Fruit fly (Drosophila melanogaster): ENCODE measurements around the gene nkd.

nkd gene

dm6 chr3L:19044589-19045298 is 505 bp downstream of the nkd start (continued):
- 0 out of 2 replicates have a peak, but pooled peaks have one; percentile 30 for TF ChIP-seq sna (GFP tag; IDR thresholded peaks at IDR 0.05; ENCODE audit: partially characterized antibody)
- TF ChIP-seq cad (GFP tag; optimal IDR thresholded peaks at IDR 0.05): peak; percentile 84
- peak; percentile 22 for TF ChIP-seq zen (tag; optimal IDR thresholded peaks at IDR 0.05)
- TF ChIP-seq CG15479 (GFP tag; optimal IDR thresholded peaks at IDR 0.05): peak; percentile 82

DNA sequence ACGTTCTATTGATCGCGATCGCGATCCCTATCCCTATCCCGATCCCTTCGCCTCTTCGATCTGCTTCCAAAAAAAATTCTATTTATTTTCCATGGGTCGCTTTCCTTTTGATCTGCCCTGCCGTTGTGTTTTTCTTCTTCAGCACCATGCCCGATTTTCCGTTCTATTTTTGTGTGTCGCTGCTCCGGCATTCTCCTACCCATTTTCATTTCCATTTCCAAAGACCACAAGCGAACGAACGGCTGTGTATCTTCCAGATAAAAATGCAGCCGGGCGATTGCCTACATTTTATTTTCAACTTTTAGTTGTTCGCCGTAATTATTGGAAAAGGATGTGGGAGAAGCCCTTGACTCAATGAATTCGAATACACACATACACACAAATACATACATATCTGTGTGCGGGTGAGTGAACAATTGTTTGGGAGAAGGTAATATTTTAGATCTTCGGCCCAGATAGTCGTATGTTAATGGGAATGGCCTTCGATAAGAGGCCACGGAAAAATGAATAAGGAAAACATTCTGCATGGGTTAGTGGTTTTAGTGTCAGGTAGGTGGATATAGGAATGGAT is 1.7 kb downstream of the nkd start:
- TF ChIP-seq grn (GFP tag; optimal IDR thresholded peaks at IDR 0.05) (peak; percentile 41), cg (GFP tag; optimal IDR thresholded peaks at IDR 0.05) (peak; percentile 71), tll (GFP tag; optimal IDR thresholded peaks at IDR 0.05) (peak in 1 of 2 experiments; percentile 91), zf30C (GFP tag; optimal IDR thresholded peaks at IDR 0.05) (peak; percentile 48), CG4854 (GFP tag; optimal IDR thresholded peaks at IDR 0.05) (no peak), zen (tag; optimal IDR thresholded peaks at IDR 0.05) (peak; percentile 77), pros (GFP tag; optimal IDR thresholded peaks at IDR 0.05) (peak; percentile 69), cato (GFP tag; optimal IDR thresholded peaks at IDR 0.05; ENCODE audit: borderline replicate concordance) (no peak), CG12769 (tag; optimal IDR thresholded peaks at IDR 0.05) (peak; percentile 48), Kr (GFP tag; optimal IDR thresholded peaks at IDR 0.05) (peak; percentile 35), eve (GFP tag; optimal IDR thresholded peaks at IDR 0.05) (peak in 1 of 2 experiments; percentile 63), D19A (tag; optimal IDR thresholded peaks at IDR 0.05) (peak; percentile 60), CG13624 (GFP tag; optimal IDR thresholded peaks at IDR 0.05) (no peak), grau (tag; optimal IDR thresholded peaks at IDR 0.05) (no peak), CG2199 (GFP tag; IDR thresholded peaks at IDR 0.05) (peak; percentile 94; the same call in 2 of the 3 replicates), CG4617 (GFP tag; optimal IDR thresholded peaks at IDR 0.05; ENCODE audit: borderline replicate concordance) (no peak), CG15479 (GFP tag; optimal IDR thresholded peaks at IDR 0.05) (peak; percentile 63), Stat92E (GFP tag; optimal IDR thresholded peaks at IDR 0.05) (peak in 1 of 3 experiments; percentile 19), sqz (GFP tag; optimal IDR thresholded peaks at IDR 0.05) (peak; percentile 54), kni (GFP tag; optimal IDR thresholded peaks at IDR 0.05) (peak; percentile 50), odd (GFP tag; optimal IDR thresholded peaks at IDR 0.05) (no peak), CG8924 (tag; optimal IDR thresholded peaks at IDR 0.05) (peak; percentile 54), sens (GFP tag) (peak; percentile 68), ci (GFP tag; IDR thresholded peaks at IDR 0.05) (0 out of 3 replicates have a peak, but pooled peaks have one; percentile 12), CG2889 (GFP tag; IDR thresholded peaks at IDR 0.05) (no peak), CG7745 (tag; optimal IDR thresholded peaks at IDR 0.05) (no peak), Med (GFP tag) (peak; percentile 14), knrl (GFP tag; IDR thresholded peaks at IDR 0.05; ENCODE audit: partially characterized antibody) (no peak), CG17385 (GFP tag; optimal IDR thresholded peaks at IDR 0.05) (peak; percentile 55), twi (tag; optimal IDR thresholded peaks at IDR 0.05) (peak; percentile 72)

dm6 chr3L:19042501-19042900 is 2.7 kb downstream of the nkd start:
- TF ChIP-seq dan (GFP tag; IDR thresholded peaks at IDR 0.05) (peak; percentile 25; the same call in 1 of the 2 replicates), stwl (tag; optimal IDR thresholded peaks at IDR 0.05) (peak; percentile 54), CG4854 (GFP tag; optimal IDR thresholded peaks at IDR 0.05) (no peak), CG31441 (GFP tag; IDR thresholded peaks at IDR 0.05) (peak; percentile 96), CG11247 (GFP tag; IDR thresholded peaks at IDR 0.05) (no peak), Hand (GFP tag; optimal IDR thresholded peaks at IDR 0.05) (no peak), fd64A (GFP tag; optimal IDR thresholded peaks at IDR 0.05) (no peak), otp (GFP tag; IDR thresholded peaks at IDR 0.05) (no peak), Nf-YB (GFP tag; optimal IDR thresholded peaks at IDR 0.05) (peak; percentile 74), kah (GFP tag; optimal IDR thresholded peaks at IDR 0.05) (peak; percentile 58), pfk (GFP tag; optimal IDR thresholded peaks at IDR 0.05) (no peak), CG4730 (GFP tag; IDR thresholded peaks at IDR 0.05) (peak; percentile 32; the same call in 1 of the 2 replicates), twi (tag; optimal IDR thresholded peaks at IDR 0.05) (peak; percentile 81), CG9797 (GFP tag; optimal IDR thresholded peaks at IDR 0.05) (no peak), CG7745 (tag; optimal IDR thresholded peaks at IDR 0.05) (peak; percentile 62), Doc3 (GFP tag; IDR thresholded peaks at IDR 0.05; ENCODE audit: partially characterized antibody) (no peak), Mrtf (GFP tag; IDR thresholded peaks at IDR 0.05) (peak; percentile 50; the same call in 2 of the 3 replicates)
